Fruit fly (Drosophila melanogaster) whole organism, embryonic: Measurements from ENCODE around the gene Gr33a.

ENCODE experiments used
- BEAF-32 ChIP-seq: fragments of 200-800 bp; sonication (Bioruptor generic); optimal IDR thresholded peaks from 3 replicates; lab custom pipeline; 2017; ENCODE audit warnings: missing biosample characterization, missing genetic modification characterization, mild to moderate bottlenecking, moderate library complexity, missing genetic modification reagents
- Bgb ChIP-seq: fragments of 200-800 bp; sonication (Bioruptor generic); IDR thresholded peaks from 2 replicates; pipeline ENCODE4 v1.3.6; 2022; ENCODE audit warnings: missing biosample characterization, missing genetic modification characterization; ENCODE audit not compliant: partially characterized antibody
- CG10267 ChIP-seq: fragments of 200-800 bp; sonication (Bioruptor generic); optimal IDR thresholded peaks from 2 replicates; lab custom pipeline; 2018; ENCODE audit warnings: missing biosample characterization, mild to moderate bottlenecking, missing genetic modification characterization, moderate library complexity
- CG11504 ChIP-seq: fragments of 200-800 bp; sonication (Bioruptor generic); optimal IDR thresholded peaks from 3 replicates; lab custom pipeline; 2019; ENCODE audit warnings: missing biosample characterization, mild to moderate bottlenecking, missing genetic modification characterization, moderate library complexity
- CG12155 ChIP-seq: fragments of 200-800 bp; sonication (Bioruptor generic); optimal IDR thresholded peaks from 3 replicates; lab custom pipeline; 2016; ENCODE audit warnings: missing biosample characterization, missing genetic modification characterization
- CG12219 ChIP-seq: fragments of 200-800 bp; sonication (Bioruptor generic); optimal IDR thresholded peaks from 3 replicates; lab custom pipeline; 2018; ENCODE audit warnings: missing biosample characterization, mild to moderate bottlenecking, missing genetic modification characterization
- CG1233 ChIP-seq: fragments of 200-800 bp; sonication (Bioruptor generic); optimal IDR thresholded peaks from 4 replicates; lab custom pipeline; 2018; ENCODE audit warnings: missing biosample characterization, mild to moderate bottlenecking, missing genetic modification characterization
- CG12659 ChIP-seq: fragments of 200-800 bp; sonication (Bioruptor generic); optimal IDR thresholded peaks from 3 replicates; lab custom pipeline; 2017; ENCODE audit warnings: mild to moderate bottlenecking, missing biosample characterization, missing genetic modification reagents, missing genetic modification characterization
- CG13287 ChIP-seq: fragments of 200-800 bp; sonication (Bioruptor generic); IDR thresholded peaks from 2 replicates; pipeline ENCODE4 v1.3.6; 2022; ENCODE audit warnings: missing biosample characterization, missing genetic modification characterization; ENCODE audit not compliant: partially characterized antibody
- CG1603 ChIP-seq: fragments of 200-800 bp; sonication (Bioruptor generic); optimal IDR thresholded peaks from 2 replicates; lab custom pipeline; 2019; ENCODE audit warnings: missing biosample characterization, mild to moderate bottlenecking, missing genetic modification characterization, moderate library complexity
- CG1832 ChIP-seq: fragments of 200-800 bp; sonication (Bioruptor generic); optimal IDR thresholded peaks from 2 replicates; lab custom pipeline; 2017; ENCODE audit warnings: missing biosample characterization, mild to moderate bottlenecking, missing genetic modification characterization, inconsistent platforms
- CG2116 ChIP-seq: fragments of 200-800 bp; sonication (Bioruptor generic); optimal IDR thresholded peaks from 3 replicates; lab custom pipeline; 2018; ENCODE audit warnings: missing biosample characterization, mild to moderate bottlenecking, missing genetic modification characterization
- CG2712 ChIP-seq: fragments of 200-800 bp; optimal IDR thresholded peaks from 3 replicates; lab custom pipeline; 2019; ENCODE audit warnings: missing biosample characterization, mild to moderate bottlenecking, missing genetic modification characterization, moderate library complexity
- CG30431 ChIP-seq: fragments of 200-800 bp; sonication (Bioruptor generic); optimal IDR thresholded peaks from 2 replicates; lab custom pipeline; 2017; ENCODE audit warnings: missing biosample characterization, missing genetic modification characterization
- CG3065 ChIP-seq: fragments of 200-800 bp; sonication (Bioruptor generic); optimal IDR thresholded peaks from 2 replicates; lab custom pipeline; 2016; ENCODE audit warnings: missing biosample characterization, missing genetic modification characterization
- CG33213 ChIP-seq: fragments of 200-800 bp; sonication (Bioruptor generic); optimal IDR thresholded peaks from 3 replicates; lab custom pipeline; 2016; ENCODE audit warnings: missing biosample characterization, missing genetic modification characterization
- CG3847 ChIP-seq: fragments of 200-800 bp; sonication (Bioruptor generic); IDR thresholded peaks from 2 replicates; pipeline ENCODE4 v1.3.6; 2022; ENCODE audit warnings: missing biosample characterization, missing genetic modification characterization
- CG4617 ChIP-seq: fragments of 200-800 bp; sonication (Bioruptor generic); optimal IDR thresholded peaks from 3 replicates; lab custom pipeline; 2016; ENCODE audit warnings: missing biosample characterization, missing genetic modification characterization, borderline replicate concordance
- CG6254 ChIP-seq: fragments of 200-800 bp; sonication (Bioruptor generic); optimal IDR thresholded peaks from 3 replicates; lab custom pipeline; 2017; ENCODE audit warnings: mild to moderate bottlenecking, missing biosample characterization, missing genetic modification reagents, missing genetic modification characterization
- CG7839 ChIP-seq: fragments of 200-800 bp; sonication (Bioruptor generic); optimal IDR thresholded peaks from 3 replicates; lab custom pipeline; 2018; ENCODE audit warnings: missing biosample characterization, mild to moderate bottlenecking, missing genetic modification characterization, moderate library complexity
- CG9437 ChIP-seq: fragments of 200-800 bp; sonication (Bioruptor generic); optimal IDR thresholded peaks from 2 replicates; lab custom pipeline; 2018; ENCODE audit warnings: missing biosample characterization, mild to moderate bottlenecking, missing genetic modification characterization
- CG9609 ChIP-seq: fragments of 200-800 bp; sonication (Bioruptor generic); optimal IDR thresholded peaks from 3 replicates; lab custom pipeline; 2016; ENCODE audit warnings: missing biosample characterization, missing genetic modification characterization
- CG9797 ChIP-seq: fragments of 200-800 bp; sonication (Bioruptor generic); optimal IDR thresholded peaks from 3 replicates; lab custom pipeline; 2018; ENCODE audit warnings: missing biosample characterization, mild to moderate bottlenecking, missing genetic modification characterization
- CoRest ChIP-seq: fragments of 200-800 bp; sonication (Bioruptor generic); optimal IDR thresholded peaks from 3 replicates; lab custom pipeline; 2018; ENCODE audit warnings: missing biosample characterization, mild to moderate bottlenecking, missing genetic modification characterization, moderate library complexity
- HmgZ ChIP-seq: fragments of 200-800 bp; sonication (Bioruptor generic); optimal IDR thresholded peaks from 2 replicates; lab custom pipeline; 2018; ENCODE audit warnings: missing biosample characterization, mild to moderate bottlenecking, missing genetic modification characterization
- Lhr ChIP-seq: fragments of 200-800 bp; sonication (Bioruptor generic); optimal IDR thresholded peaks from 3 replicates; lab custom pipeline; 2017; ENCODE audit warnings: mild to moderate bottlenecking, missing biosample characterization, missing genetic modification reagents, missing genetic modification characterization
- Med ChIP-seq: fragments of 200-800 bp; sonication (Bioruptor generic); peaks from one replicate; lab custom pipeline; 2016; ENCODE audit warnings: missing biosample characterization, missing genetic modification characterization, mild to moderate bottlenecking, inconsistent platforms, moderate library complexity
- Myb ChIP-seq: fragments of 200-800 bp; sonication (Bioruptor generic); optimal IDR thresholded peaks from 2 replicates; lab custom pipeline; 2016; ENCODE audit warnings: missing biosample characterization, missing genetic modification characterization
- NfI ChIP-seq: fragments of 200-800 bp; sonication (Bioruptor generic); optimal IDR thresholded peaks from 3 replicates; lab custom pipeline; 2018; ENCODE audit warnings: missing biosample characterization, mild to moderate bottlenecking, missing genetic modification characterization, moderate library complexity
- Rfx ChIP-seq: fragments of 200-800 bp; sonication (Bioruptor generic); IDR thresholded peaks from 2 replicates; pipeline ENCODE4 v1.3.6; 2022; ENCODE audit warnings: missing biosample characterization, missing genetic modification characterization
- Sin3A ChIP-seq: fragments of >200 bp; optimal IDR thresholded peaks from 2 replicates; lab custom pipeline; 2018
- amos ChIP-seq: fragments of 200-800 bp; sonication (Bioruptor generic); IDR thresholded peaks from 2 replicates; pipeline ENCODE4 v1.3.6; 2022; ENCODE audit warnings: missing biosample characterization, missing genetic modification characterization; ENCODE audit not compliant: partially characterized antibody
- chinmo ChIP-seq: fragments of 200-800 bp; sonication (Bioruptor generic); IDR thresholded peaks from 4 replicates; pipeline ENCODE4 v1.3.6; 2022; ENCODE audit warnings: missing biosample characterization, missing genetic modification characterization; ENCODE audit not compliant: partially characterized antibody
- chn ChIP-seq: fragments of 200-800 bp; sonication (Bioruptor generic); optimal IDR thresholded peaks from 2 replicates; lab custom pipeline; 2016; ENCODE audit warnings: missing biosample characterization, missing genetic modification characterization
- ftz-f1 ChIP-seq: fragments of 200-800 bp; sonication (Bioruptor generic); optimal IDR thresholded peaks from 2 replicates; lab custom pipeline; 2016; ENCODE audit warnings: missing biosample characterization, missing genetic modification characterization
- gfzf ChIP-seq: fragments of 200-800 bp; sonication (Bioruptor generic); optimal IDR thresholded peaks from 2 replicates; lab custom pipeline; 2016; ENCODE audit warnings: missing biosample characterization, mild to moderate bottlenecking, missing genetic modification characterization, moderate library complexity
- grn ChIP-seq: fragments of 200-800 bp; sonication (Bioruptor generic); optimal IDR thresholded peaks from 3 replicates; lab custom pipeline; 2017; ENCODE audit warnings: missing biosample characterization, missing genetic modification characterization
- nmo ChIP-seq: fragments of 200-800 bp; sonication (Bioruptor generic); optimal IDR thresholded peaks from 2 replicates; lab custom pipeline; 2018; ENCODE audit warnings: missing biosample characterization, mild to moderate bottlenecking, missing genetic modification characterization, moderate library complexity
- pan ChIP-seq, 4 experiments: fragments of >200 bp in 3 of 4; fragments of 200-800 bp in 1 of 4; sonication (Bioruptor generic) in 1 of 4; optimal IDR thresholded peaks in 3 of 4; IDR thresholded peaks in 1 of 4; 2 replicates each; pipeline versions ENCODE4 v1.3.6 to Lab custom; 2017 to 2022; ENCODE audit warnings: missing biosample characterization in 2 of 4, missing genetic modification characterization in 2 of 4, mixed read lengths in 1 of 4
- pho ChIP-seq: fragments of 200-800 bp; sonication (Bioruptor generic); optimal IDR thresholded peaks from 2 replicates; lab custom pipeline; 2016; ENCODE audit warnings: missing biosample characterization, missing genetic modification characterization
- pzg ChIP-seq: fragments of 200-800 bp; sonication (Bioruptor generic); optimal IDR thresholded peaks from 3 replicates; lab custom pipeline; 2018; ENCODE audit warnings: missing biosample characterization, mild to moderate bottlenecking, missing genetic modification characterization, moderate library complexity
- slou ChIP-seq: fragments of 200-800 bp; sonication (Bioruptor generic); optimal IDR thresholded peaks from 3 replicates; lab custom pipeline; 2016; ENCODE audit warnings: missing biosample characterization, missing genetic modification characterization
- sr ChIP-seq: fragments of 200-800 bp; sonication (Bioruptor generic); IDR thresholded peaks from 3 replicates; pipeline ENCODE4 v1.3.6; 2022; ENCODE audit warnings: missing biosample characterization, missing genetic modification characterization
- ssp ChIP-seq: fragments of 200-800 bp; sonication (Bioruptor generic); IDR thresholded peaks from 2 replicates; pipeline ENCODE4 v1.3.6; 2022; ENCODE audit warnings: missing biosample characterization, missing genetic modification characterization
- stwl ChIP-seq: fragments of 200-800 bp; sonication (Bioruptor generic); optimal IDR thresholded peaks from 3 replicates; lab custom pipeline; 2018; ENCODE audit warnings: missing biosample characterization, mild to moderate bottlenecking, missing genetic modification characterization, moderate library complexity
- tll ChIP-seq, 2 experiments: fragments of 200-800 bp in 1 of 2; fragments of >200 bp in 1 of 2; sonication (Bioruptor generic) in 1 of 2; optimal IDR thresholded peaks; 2 replicates each; lab custom pipeline; 2017 to 2019; ENCODE audit warnings: missing biosample characterization in 2 of 2, missing genetic modification characterization in 2 of 2, mild to moderate bottlenecking in 1 of 2, moderate library complexity in 1 of 2
- tna ChIP-seq: fragments of 200-800 bp; sonication (Bioruptor generic); IDR thresholded peaks from 2 replicates; pipeline ENCODE4 v1.3.6; 2022; ENCODE audit warnings: missing biosample characterization, missing genetic modification characterization; ENCODE audit not compliant: partially characterized antibody
- yki ChIP-seq: fragments of >200 bp; optimal IDR thresholded peaks from 3 replicates; lab custom pipeline; 2018
- zen ChIP-seq: fragments of 200-800 bp; sonication (Bioruptor generic); optimal IDR thresholded peaks from 3 replicates; lab custom pipeline; 2018; ENCODE audit warnings: missing biosample characterization, mild to moderate bottlenecking, missing genetic modification characterization, moderate library complexity

Gr33a gene

dm6 chr2L:12093652-12094051 is 44.2 kb upstream of the Gr33a start (continued):
- TF ChIP-seq CG1832 (GFP tag; lab: Kevin White, UChicago) (no peak), ssp (GFP tag; lab: Robert Waterston, UW) (peak; percentile 43), BEAF-32 (GFP tag; lab: Kevin White, UChicago) (peak; percentile 38), zen (tag; lab: Kevin White, UChicago) (peak; percentile 7), CG2116 (GFP tag; lab: Kevin White, UChicago) (peak; percentile 48), pan (optimal IDR thresholded peaks at IDR 0.05; lab: Kevin White, UChicago) (no peak), pan (GFP tag; optimal IDR thresholded peaks at IDR 0.05 in 1 of 2, IDR thresholded peaks at IDR 0.05 in 1 of 2) (no peak), CG3065 (GFP tag; lab: Kevin White, UChicago) (no peak), CG30431 (GFP tag; lab: Kevin White, UChicago) (no peak), CG12659 (GFP tag; lab: Kevin White, UChicago) (peak; percentile 51), stwl (tag; lab: Kevin White, UChicago) (peak; percentile 85), CG13287 (GFP tag; lab: Robert Waterston, UW) (peak; percentile 46; the same call in 1 of the 2 replicates), CG1233 (GFP tag; lab: Kevin White, UChicago) (no peak), amos (peak; percentile 11; the same call in 1 of the 2 replicates), Bgb (GFP tag; lab: Robert Waterston, UW) (peak; percentile 56), CG10267 (peak; percentile 58), Myb (peak; percentile 99), CG3847 (peak; percentile 58), tna (GFP tag; lab: Robert Waterston, UW) (peak; percentile 47; the same call in 1 of the 2 replicates), chn (peak; percentile 44), CG9437 (no peak), CG4617 (GFP tag; lab: Kevin White, UChicago) (peak; percentile 87), CG7839 (no peak), Rfx (GFP tag; lab: Robert Waterston, UW) (peak; percentile 15; the same call in 1 of the 2 replicates), chinmo (GFP tag; lab: Robert Waterston, UW) (no peak), grn (no peak), yki (no peak), Sin3A (peak; percentile 24), slou (no peak), CG2712 (tag; lab: Kevin White, UChicago) (peak; percentile 48), NfI (GFP tag; lab: Kevin White, UChicago) (peak; percentile 7), CG9609 (no peak), CG33213 (GFP tag; lab: Kevin White, UChicago) (peak; percentile 44), HmgZ (peak; percentile 69), sr (GFP tag; lab: Robert Waterston, UW) (peak; percentile 4; the same call in 1 of the 3 replicates), Med (GFP tag; lab: Kevin White, UChicago) (peak; percentile 53), CG12219 (GFP tag; lab: Kevin White, UChicago) (no peak), ftz-f1 (GFP tag; lab: Kevin White, UChicago) (peak; percentile 70), pho (GFP tag; lab: Kevin White, UChicago) (peak; percentile 1), CG9797 (GFP tag; lab: Kevin White, UChicago) (peak; percentile 98), nmo (GFP tag; lab: Kevin White, UChicago) (peak; percentile 32), CG1603 (tag; lab: Kevin White, UChicago) (peak; percentile 74), Lhr (GFP tag; lab: Kevin White, UChicago) (peak; percentile 64), tll (GFP tag; optimal IDR thresholded peaks at IDR 0.05; lab: Kevin White, UChicago) (peak in 1 of 2 experiments; percentile 72), CG11504 (tag; lab: Kevin White, UChicago) (no peak), pzg (GFP tag; lab: Kevin White, UChicago) (peak; percentile 92), CG6254 (GFP tag; lab: Kevin White, UChicago) (no peak), CoRest (peak; percentile 56), gfzf (peak; percentile 90), CG12155 (GFP tag; lab: Kevin White, UChicago) (no peak)
